Fruit fly (Drosophila melanogaster): ENCODE data around the gene wam.
A peak's percentile ranks its signal among the peaks of the same experiment; 100 is the strongest.

wam gene

DNA sequence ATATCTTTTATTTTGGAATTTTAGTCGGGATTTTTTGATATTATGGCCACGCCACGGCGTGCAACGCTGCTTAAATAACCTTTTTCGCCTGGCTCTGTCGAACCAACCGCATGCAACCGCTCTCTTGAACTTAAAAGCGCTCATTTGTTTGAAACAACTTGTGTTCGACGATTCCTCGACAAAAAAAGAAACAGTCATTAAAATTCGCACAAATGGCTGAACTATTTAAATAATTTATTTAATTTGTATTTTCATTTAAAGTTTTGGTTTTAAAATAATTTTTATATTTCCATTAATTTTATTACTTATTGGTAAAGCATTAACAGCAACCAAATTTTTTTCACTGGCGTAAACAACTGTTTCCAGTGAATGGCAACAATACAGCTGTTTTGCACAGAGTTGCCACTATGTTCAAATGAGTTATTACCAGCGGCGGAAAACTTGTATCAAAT lies 7.0 kb downstream of the wam start, which contains the start of the genes orb and Cdc16 (continued):
- TF ChIP-seq acj6 (GFP tag; optimal IDR thresholded peaks at IDR 0.05) (peak; percentile 89), CG32006 (GFP tag; optimal IDR thresholded peaks at IDR 0.05) (peak; percentile 87), CG3032 (tag; optimal IDR thresholded peaks at IDR 0.05) (peak; percentile 98), CG9139 (GFP tag; optimal IDR thresholded peaks at IDR 0.05) (peak; percentile 26), fkh (GFP tag; optimal IDR thresholded peaks at IDR 0.05) (peak; percentile 72), CG11762 (GFP tag; optimal IDR thresholded peaks at IDR 0.05; ENCODE audit: insufficient read depth) (peak; percentile 72), OdsH (GFP tag; optimal IDR thresholded peaks at IDR 0.05) (peak; percentile 90), eg (GFP tag; IDR thresholded peaks at IDR 0.05) (peak; percentile 95)

DNA sequence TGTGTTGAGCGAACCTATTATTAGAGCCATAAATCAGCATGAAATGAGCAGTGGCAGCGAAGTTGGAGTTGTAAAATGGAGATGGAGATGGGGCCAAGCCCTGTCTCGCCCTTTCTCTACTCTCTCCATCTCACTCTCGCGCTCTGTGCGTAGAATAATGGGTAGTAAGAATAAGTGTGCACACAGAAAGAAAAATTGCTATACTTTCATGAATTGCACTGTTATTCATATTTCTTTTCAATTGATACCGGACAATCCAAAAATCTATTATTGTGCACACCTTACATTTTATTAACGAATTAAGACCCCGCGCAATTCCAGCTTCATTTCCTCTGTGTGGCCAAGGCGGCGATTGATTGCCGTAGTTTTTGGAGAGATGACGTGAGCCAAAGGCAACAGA lies 8.0 kb downstream of the wam start:
- no peak for TF ChIP-seq CG9139 (GFP tag; optimal IDR thresholded peaks at IDR 0.05)
- TF ChIP-seq CG7368 (GFP tag; optimal IDR thresholded peaks at IDR 0.05) = no peak
- TF ChIP-seq CG3032 (tag; optimal IDR thresholded peaks at IDR 0.05) = no peak
- peak; percentile 51 for TF ChIP-seq svp (GFP tag)
- peak; percentile 7 for TF ChIP-seq CG32006 (GFP tag; optimal IDR thresholded peaks at IDR 0.05)

DNA sequence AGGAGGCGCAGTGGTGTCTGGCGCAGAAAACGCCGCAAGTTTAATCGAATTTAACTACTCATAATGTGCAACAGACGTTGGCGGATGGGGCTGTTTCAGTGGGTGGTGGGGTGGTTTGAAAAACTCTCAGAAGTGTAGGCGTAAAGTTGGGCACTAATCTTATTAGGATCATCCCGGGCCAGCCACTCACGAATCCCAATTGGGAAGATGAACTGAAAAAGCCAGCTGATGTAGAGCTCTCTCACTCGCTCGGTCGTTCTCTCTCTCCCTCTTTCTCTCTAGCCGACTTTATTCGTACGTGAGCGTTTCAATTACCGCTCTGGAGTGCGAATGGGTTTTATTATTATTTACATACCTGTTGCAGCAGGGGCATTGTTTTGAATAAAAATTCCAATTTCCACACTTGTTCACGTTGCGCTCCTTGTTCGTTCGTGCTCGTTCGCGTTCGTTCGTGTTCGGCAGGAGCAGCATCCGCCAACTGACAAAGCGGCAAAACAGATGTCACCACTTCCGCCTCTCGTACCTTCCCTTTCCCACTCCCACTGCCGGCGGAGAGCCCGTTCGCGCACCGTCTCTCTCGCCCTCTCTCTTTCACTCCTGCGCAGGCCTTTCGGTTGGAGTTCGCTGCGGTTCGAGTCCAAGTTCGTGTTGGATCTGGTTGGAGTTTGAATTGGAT lies 9.0 kb downstream of the wam start:
- TF ChIP-seq CG3919 (GFP tag; optimal IDR thresholded peaks at IDR 0.05) (peak; percentile 27), CG8319 (GFP tag; optimal IDR thresholded peaks at IDR 0.05) (no peak), CG6854 (GFP tag; optimal IDR thresholded peaks at IDR 0.05) (peak; percentile 5), ss (GFP tag; optimal IDR thresholded peaks at IDR 0.05) (peak in 1 of 2 experiments; percentile 9), CG1621 (tag; optimal IDR thresholded peaks at IDR 0.05) (peak; percentile 40)

DNA sequence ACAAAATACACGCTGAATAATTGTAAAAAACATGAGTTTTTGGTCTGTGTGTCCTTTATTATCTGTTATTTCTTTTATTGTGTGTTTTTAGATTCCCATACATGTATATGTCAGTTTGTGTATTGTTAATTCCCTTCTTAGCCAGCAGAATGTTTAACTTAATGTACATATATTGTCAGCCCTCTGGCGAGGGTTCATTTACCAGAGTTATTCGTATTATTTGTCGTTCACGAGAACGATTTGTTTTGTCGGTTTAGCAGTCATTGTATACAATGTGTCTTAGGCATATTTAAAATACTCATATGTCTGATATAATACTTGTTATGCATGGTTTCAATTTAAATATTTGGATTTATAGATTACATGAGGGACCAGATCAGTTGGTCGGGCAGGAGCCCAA lies 27.3 kb downstream of the wam start:
- TF ChIP-seq CG1621 (tag; optimal IDR thresholded peaks at IDR 0.05) (no peak), achi (GFP tag; optimal IDR thresholded peaks at IDR 0.05) (no peak), CG6854 (GFP tag; optimal IDR thresholded peaks at IDR 0.05) (no peak), Eip75B (GFP tag; optimal IDR thresholded peaks at IDR 0.05) (no peak), CG10669 (GFP tag; optimal IDR thresholded peaks at IDR 0.05) (no peak), vri (GFP tag; optimal IDR thresholded peaks at IDR 0.05) (no peak), fkh (GFP tag; optimal IDR thresholded peaks at IDR 0.05) (peak; percentile 24)

DNA sequence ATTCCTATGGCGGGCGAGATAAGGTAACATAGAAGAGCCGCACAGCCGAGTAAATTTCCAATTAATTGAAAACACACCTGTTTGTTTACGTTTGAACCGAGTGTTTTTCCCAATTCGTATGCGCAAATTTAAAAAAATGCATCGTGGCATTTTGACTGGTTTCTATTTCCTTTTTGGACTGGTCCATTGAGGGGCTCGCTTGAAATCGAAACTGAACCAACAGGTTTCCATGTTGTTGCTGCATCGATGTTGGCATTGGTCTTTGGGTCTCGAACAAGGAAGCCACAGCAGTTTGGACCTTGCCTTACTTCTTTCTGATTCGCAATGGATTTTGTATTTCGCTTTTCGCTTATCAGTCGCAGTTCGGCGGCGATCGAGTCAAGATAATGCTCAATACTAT lies 29.3 kb downstream of the wam start:
- no peak for TF ChIP-seq Eip93F (GFP tag; optimal IDR thresholded peaks at IDR 0.05)
- TF ChIP-seq Blimp-1 (GFP tag; optimal IDR thresholded peaks at IDR 0.05) = peak; percentile 94

DNA sequence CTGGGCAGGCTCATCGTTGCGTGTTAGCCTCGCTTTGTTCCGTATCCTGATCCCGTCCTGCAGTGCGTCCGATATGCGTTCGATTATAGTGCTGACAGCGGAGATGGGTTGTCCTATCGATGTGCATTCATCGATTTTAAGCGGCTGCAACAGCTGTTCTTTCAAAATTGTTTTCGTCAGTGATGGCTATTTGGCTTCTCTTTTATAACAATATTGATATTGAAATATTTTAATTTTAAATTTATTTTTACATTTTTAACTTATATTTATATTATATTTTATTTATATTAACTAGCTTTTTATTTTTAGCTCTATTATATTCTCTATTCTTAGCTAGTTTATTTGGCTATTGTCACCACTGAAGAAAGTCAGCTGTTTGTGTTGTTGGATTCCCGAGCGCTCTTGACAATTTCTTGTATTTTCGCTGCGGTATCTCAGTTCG lies 29.8 kb downstream of the wam start, which contains the start of the genes wda and Pex11c:
Gene wda, minus strand, starts transcription at position 102 of the 442 bp plus-strand sequence.
Gene Pex11c, plus strand, starts transcription at position 380 of the 442 bp plus-strand sequence.
- TF ChIP-seq Eip93F (GFP tag; optimal IDR thresholded peaks at IDR 0.05) (peak; percentile 63), CG15336 (GFP tag; IDR thresholded peaks at IDR 0.05) (peak; percentile 69), esn (GFP tag; optimal IDR thresholded peaks at IDR 0.05) (peak; percentile 78), spab (GFP tag; optimal IDR thresholded peaks at IDR 0.05) (peak; percentile 30), eg (GFP tag; IDR thresholded peaks at IDR 0.05) (no peak; the same call in 2 of the 3 replicates), CG11902 (GFP tag; optimal IDR thresholded peaks at IDR 0.05) (peak; percentile 16), CG11762 (GFP tag; optimal IDR thresholded peaks at IDR 0.05; ENCODE audit: insufficient read depth) (peak; percentile 27), salr (GFP tag; optimal IDR thresholded peaks at IDR 0.05) (peak; percentile 2 to 68), CG16779 (tag; optimal IDR thresholded peaks at IDR 0.05) (no peak), Smox (GFP tag; optimal IDR thresholded peaks at IDR 0.05) (no peak), CG1621 (tag; optimal IDR thresholded peaks at IDR 0.05) (peak; percentile 44), Ets21C (GFP tag; optimal IDR thresholded peaks at IDR 0.05) (no peak), CG6854 (GFP tag; optimal IDR thresholded peaks at IDR 0.05) (no peak), pdm3 (GFP tag; optimal IDR thresholded peaks at IDR 0.05) (peak; percentile 53), dac (GFP tag; optimal IDR thresholded peaks at IDR 0.05) (peak; percentile 76), Hr4 (GFP tag; optimal IDR thresholded peaks at IDR 0.05) (peak; percentile 57), CG6163 (GFP tag; IDR thresholded peaks at IDR 0.05) (no peak), ss (GFP tag; optimal IDR thresholded peaks at IDR 0.05) (peak in 1 of 2 experiments; percentile 49), CG3032 (tag; optimal IDR thresholded peaks at IDR 0.05) (peak; percentile 86), Hr39 (GFP tag; optimal IDR thresholded peaks at IDR 0.05) (peak; percentile 56), CG6792 (GFP tag; optimal IDR thresholded peaks at IDR 0.05) (peak; percentile 78), Ets96B (tag; optimal IDR thresholded peaks at IDR 0.05) (peak; percentile 84), CG32006 (GFP tag; optimal IDR thresholded peaks at IDR 0.05) (peak; percentile 86), OdsH (GFP tag; optimal IDR thresholded peaks at IDR 0.05) (peak; percentile 80), CG10669 (GFP tag; optimal IDR thresholded peaks at IDR 0.05) (peak; percentile 54), Met (GFP tag; optimal IDR thresholded peaks at IDR 0.05) (peak; percentile 53), CG31627 (GFP tag; optimal IDR thresholded peaks at IDR 0.05) (peak; percentile 49)

Data from whole organism, prepupa.